Worm (Caenorhabditis elegans) whole organism, L1 larva: ENCODE data around the gene F15A4.5.
A peak's percentile ranks its signal among the peaks of the same experiment; 100 is the strongest.

Experiments used
- C04F5.9 ChIP-seq: sonication (generic microtip); optimal IDR thresholded peaks from 2 replicates; lab custom pipeline; 2016; ENCODE audit warnings: missing genetic modification characterization, missing compliant biosample characterization
- C34B4.2 ChIP-seq: sonication (generic microtip); optimal IDR thresholded peaks from 2 replicates; lab custom pipeline; 2017; ENCODE audit warnings: mild to moderate bottlenecking, missing genetic modification characterization, missing compliant biosample characterization
- Y116A8C.19 ChIP-seq: sonication (generic microtip); optimal IDR thresholded peaks from 2 replicates; lab custom pipeline; 2016; ENCODE audit warnings: missing compliant biosample characterization, missing genetic modification characterization, borderline replicate concordance
- aly-2 ChIP-seq: fragments of 150-350 bp; optimal IDR thresholded peaks from 2 replicates; lab custom pipeline; 2014; ENCODE audit warnings: missing biosample characterization, missing genetic modification characterization
- ceh-63 ChIP-seq: fragments of 200-800 bp; sonication (Bioruptor generic); optimal IDR thresholded peaks from 2 replicates; lab custom pipeline; 2018; ENCODE audit warnings: mild to moderate bottlenecking, missing genetic modification characterization, missing compliant biosample characterization
- ceh-8 ChIP-seq: fragments of 200-800 bp; sonication (Bioruptor generic); optimal IDR thresholded peaks from 2 replicates; lab custom pipeline; 2018; ENCODE audit warnings: mild to moderate bottlenecking, missing genetic modification characterization, moderate library complexity, missing compliant biosample characterization
- ceh-82 ChIP-seq, 3 experiments: fragments of 150-350 bp in 1 of 3; sonication (generic microtip) in 2 of 3; optimal IDR thresholded peaks; 2 replicates each; lab custom pipeline; 2014 to 2017; ENCODE audit warnings: missing biosample characterization in 3 of 3, missing genetic modification characterization in 3 of 3
- ceh-88 ChIP-seq: fragments of 200-800 bp; sonication (Bioruptor generic); IDR thresholded peaks from 2 replicates; pipeline ENCODE4 v1.3.6; 2022; ENCODE audit warnings: missing genetic modification characterization, missing compliant biosample characterization
- ceh-90 ChIP-seq: sonication (generic microtip); optimal IDR thresholded peaks from 2 replicates; lab custom pipeline; 2016; ENCODE audit warnings: missing genetic modification characterization, missing compliant biosample characterization
- efl-1 ChIP-seq, 4 experiments: fragments of 150-350 bp; optimal IDR thresholded peaks in 3 of 4; peaks in 1 of 4; 1 replicate in 1 of 4; 2 replicates in 3 of 4; lab custom pipeline; 2014; ENCODE audit warnings: missing biosample characterization in 2 of 4, missing genetic modification characterization in 2 of 4, missing genetic modification reagents in 2 of 4
- egl-13 ChIP-seq: sonication (generic microtip); optimal IDR thresholded peaks from 2 replicates; lab custom pipeline; 2016; ENCODE audit warnings: missing genotype, missing genetic modification reagents, missing genetic modification characterization, missing compliant biosample characterization
- egl-27 ChIP-seq, 2 experiments: fragments of 150-350 bp in 1 of 2; sonication (generic microtip); optimal IDR thresholded peaks; 3 replicates each; lab custom pipeline; 2017 to 2018; ENCODE audit warnings: missing biosample characterization in 2 of 2, missing genetic modification characterization in 2 of 2, missing genetic modification reagents in 2 of 2
- elt-3 ChIP-seq, 6 experiments: fragments of 150-350 bp in 1 of 6; sonication (generic microtip); optimal IDR thresholded peaks; 2 replicates each; lab custom pipeline; 2017 to 2018; ENCODE audit warnings: missing biosample characterization in 6 of 6, missing genetic modification characterization in 6 of 6, inconsistent platforms in 1 of 6
- ets-5 ChIP-seq: fragments of 200-800 bp; sonication (Bioruptor generic); IDR thresholded peaks from 2 replicates; pipeline ENCODE4 v1.3.6; 2022; ENCODE audit warnings: missing genetic modification characterization, missing compliant biosample characterization
- fkh-10 ChIP-seq: sonication (generic microtip); optimal IDR thresholded peaks from 2 replicates; lab custom pipeline; 2017; ENCODE audit warnings: missing biosample characterization, missing genetic modification reagents, missing genetic modification characterization
- fkh-4 ChIP-seq: sonication (generic microtip); optimal IDR thresholded peaks from 2 replicates; lab custom pipeline; 2016; ENCODE audit warnings: missing compliant biosample characterization, missing genetic modification characterization, borderline replicate concordance
- fkh-8 ChIP-seq: sonication (generic microtip); optimal IDR thresholded peaks from 2 replicates; lab custom pipeline; 2016; ENCODE audit warnings: mild to moderate bottlenecking, missing genetic modification characterization, missing compliant biosample characterization
- hlh-17 ChIP-seq: fragments of 200-800 bp; sonication (Bioruptor generic); optimal IDR thresholded peaks from 2 replicates; lab custom pipeline; 2018; ENCODE audit warnings: missing genetic modification characterization, mild to moderate bottlenecking, missing compliant biosample characterization, moderate library complexity, borderline replicate concordance
- hlh-4 ChIP-seq: sonication (generic microtip); optimal IDR thresholded peaks from 2 replicates; lab custom pipeline; 2016; ENCODE audit warnings: mild to moderate bottlenecking, missing genetic modification characterization, missing compliant biosample characterization
- jun-1 ChIP-seq: fragments of 150-350 bp; optimal IDR thresholded peaks from 2 replicates; lab custom pipeline; 2014; ENCODE audit warnings: missing biosample characterization, missing genetic modification reagents, missing genetic modification characterization
- lin-13 ChIP-seq: fragments of 150-350 bp; optimal IDR thresholded peaks from 2 replicates; lab custom pipeline; 2014; ENCODE audit warnings: missing biosample characterization, missing genetic modification reagents, missing genetic modification characterization
- lin-35 ChIP-seq, 2 experiments: fragments of 150-350 bp; optimal IDR thresholded peaks; 2 replicates each; lab custom pipeline; 2014; ENCODE audit warnings: missing biosample characterization in 2 of 2, missing genetic modification characterization in 2 of 2, missing genetic modification reagents in 2 of 2
- lin-39 ChIP-seq: fragments of 150-350 bp; optimal IDR thresholded peaks from 2 replicates; lab custom pipeline; 2014; ENCODE audit warnings: missing biosample characterization, missing genetic modification reagents, missing genetic modification characterization
- lsy-2 ChIP-seq, 2 experiments: fragments of 150-350 bp; optimal IDR thresholded peaks; 2 replicates each; lab custom pipeline; 2014; ENCODE audit warnings: missing biosample characterization in 2 of 2, missing genetic modification characterization in 2 of 2
- mab-9 ChIP-seq: fragments of 200-800 bp; sonication (Bioruptor generic); IDR thresholded peaks from 2 replicates; pipeline ENCODE4 v1.3.6; 2022; ENCODE audit warnings: missing genetic modification reagents, missing genetic modification characterization, missing compliant biosample characterization
- mef-2 ChIP-seq: fragments of 150-350 bp; optimal IDR thresholded peaks from 2 replicates; lab custom pipeline; 2014; ENCODE audit warnings: missing biosample characterization, missing genetic modification characterization
- nhr-11 ChIP-seq: fragments of 150-350 bp; optimal IDR thresholded peaks from 2 replicates; lab custom pipeline; 2014; ENCODE audit warnings: missing biosample characterization, missing genetic modification characterization
- nhr-12 ChIP-seq: sonication (generic microtip); optimal IDR thresholded peaks from 2 replicates; lab custom pipeline; 2017; ENCODE audit warnings: missing biosample characterization, missing genetic modification characterization
- nhr-28 ChIP-seq: fragments of 150-350 bp; optimal IDR thresholded peaks from 2 replicates; lab custom pipeline; 2014; ENCODE audit warnings: missing biosample characterization, missing genetic modification characterization
- nhr-47 ChIP-seq: sonication (generic microtip); optimal IDR thresholded peaks from 2 replicates; lab custom pipeline; 2016; ENCODE audit warnings: mild to moderate bottlenecking, missing genetic modification characterization, moderate library complexity, missing compliant biosample characterization
- nhr-71 ChIP-seq: sonication (generic microtip); optimal IDR thresholded peaks from 2 replicates; lab custom pipeline; 2016; ENCODE audit warnings: mild to moderate bottlenecking, missing genetic modification characterization, moderate library complexity, missing compliant biosample characterization
- nhr-76 ChIP-seq: sonication (generic microtip); optimal IDR thresholded peaks from 2 replicates; lab custom pipeline; 2017; ENCODE audit warnings: missing biosample characterization, missing genetic modification characterization
- nhr-77 ChIP-seq: fragments of 150-350 bp; optimal IDR thresholded peaks from 2 replicates; lab custom pipeline; 2014; ENCODE audit warnings: missing biosample characterization, missing genetic modification characterization
- pag-3 ChIP-seq: sonication (generic microtip); optimal IDR thresholded peaks from 2 replicates; lab custom pipeline; 2017; ENCODE audit warnings: missing genetic modification characterization, mild to moderate bottlenecking, missing compliant biosample characterization, antibody characterized with exemption, borderline replicate concordance; ENCODE audit not compliant: insufficient read depth
- pqm-1 ChIP-seq: sonication (generic microtip); optimal IDR thresholded peaks from 3 replicates; lab custom pipeline; 2017; ENCODE audit warnings: missing biosample characterization, missing genetic modification characterization
- skn-1 ChIP-seq: fragments of 150-350 bp; optimal IDR thresholded peaks from 2 replicates; lab custom pipeline; 2014; ENCODE audit warnings: missing biosample characterization, missing genetic modification characterization
- snpc-4 ChIP-seq: fragments of 150-350 bp; optimal IDR thresholded peaks from 2 replicates; lab custom pipeline; 2014; ENCODE audit warnings: missing biosample characterization, missing genetic modification characterization
- snu-23 ChIP-seq: sonication (generic microtip); optimal IDR thresholded peaks from 2 replicates; lab custom pipeline; 2016; ENCODE audit warnings: missing genetic modification characterization, missing compliant biosample characterization
- sptf-1 ChIP-seq: fragments of 150-350 bp; optimal IDR thresholded peaks from 2 replicates; lab custom pipeline; 2014; ENCODE audit warnings: missing biosample characterization, missing genetic modification characterization
- unc-62 ChIP-seq: fragments of 150-350 bp; optimal IDR thresholded peaks from 2 replicates; lab custom pipeline; 2014; ENCODE audit warnings: missing biosample characterization, missing genetic modification reagents, missing genetic modification characterization
- unc-86 ChIP-seq: sonication (generic microtip); optimal IDR thresholded peaks from 2 replicates; lab custom pipeline; 2016; ENCODE audit warnings: missing genetic modification characterization, missing compliant biosample characterization
- vab-15 ChIP-seq: sonication (generic microtip); optimal IDR thresholded peaks from 2 replicates; lab custom pipeline; 2017; ENCODE audit warnings: missing genotype, mild to moderate bottlenecking, missing genetic modification characterization, missing compliant biosample characterization
- xbp-1 ChIP-seq: sonication (generic microtip); optimal IDR thresholded peaks from 2 replicates; lab custom pipeline; 2016; ENCODE audit warnings: missing genetic modification characterization, missing compliant biosample characterization
- zip-4 ChIP-seq: fragments of 200-800 bp; sonication (Bioruptor generic); optimal IDR thresholded peaks from 2 replicates; lab custom pipeline; 2018; ENCODE audit warnings: mild to moderate bottlenecking, missing genetic modification characterization, moderate library complexity, missing compliant biosample characterization
- ztf-11 ChIP-seq, 2 experiments: sonication (generic microtip); optimal IDR thresholded peaks; 2 replicates each; lab custom pipeline; 2016 to 2017; ENCODE audit warnings: missing genetic modification characterization in 2 of 2, missing biosample characterization in 1 of 2, missing compliant biosample characterization in 1 of 2

The F15A4.5 gene

ce11 chrII:12494556-12495131, 23.6 kb upstream of the F15A4.5 start, which contains the start of gene col-85 (continued):
- TF ChIP-seq hlh-17 (GFP tag; lab: Kevin White, UChicago) (no peak), ztf-11 (tag; optimal IDR thresholded peaks at IDR 0.05; lab: Kevin White, UChicago) (peak in 1 of 2 experiments; percentile 16), ets-5 (GFP tag; lab: Robert Waterston, UW) (no peak), aly-2 (tag; lab: Kevin White, UChicago) (peak; percentile 49), elt-3 (tag; optimal IDR thresholded peaks at IDR 0.05; lab: Kevin White, UChicago) (peak in 2 of 6 experiments; percentile 10 to 30), vab-15 (peak; percentile 63), nhr-11 (tag; lab: Kevin White, UChicago) (no peak), ceh-90 (no peak), C34B4.2 (no peak), efl-1 (optimal IDR thresholded peaks at IDR 0.05; lab: Kevin White, UChicago) (peak; percentile 65 to 71), efl-1 (GFP tag; optimal IDR thresholded peaks at IDR 0.05 in 1 of 2; lab: Kevin White, UChicago) (peak; percentile 66 to 97), lin-39 (tag; lab: Kevin White, UChicago) (no peak), nhr-47 (tag; lab: Kevin White, UChicago) (peak; percentile 82), hlh-4 (tag; lab: Kevin White, UChicago) (no peak), snu-23 (GFP tag; lab: Kevin White, UChicago) (peak; percentile 84), jun-1 (peak; percentile 37), mab-9 (0 out of 2 replicates have a peak, but pooled peaks have one; percentile 41), lin-13 (GFP tag; lab: Kevin White, UChicago) (peak; percentile 54), unc-86 (tag; lab: Kevin White, UChicago) (peak; percentile 49), xbp-1 (tag; lab: Kevin White, UChicago) (peak; percentile 60), nhr-71 (peak; percentile 78), pag-3 (tag; lab: Kevin White, UChicago) (no peak), mef-2 (tag; lab: Kevin White, UChicago) (peak; percentile 19), ceh-82 (tag; optimal IDR thresholded peaks at IDR 0.05; lab: Kevin White, UChicago) (peak; percentile 27 to 79 (median 55)), ceh-88 (no peak), pqm-1 (peak; percentile 11), nhr-77 (tag; lab: Kevin White, UChicago) (peak; percentile 70), egl-13 (no peak), zip-4 (GFP tag; lab: Kevin White, UChicago) (no peak), C04F5.9 (tag; lab: Kevin White, UChicago) (no peak), unc-62 (GFP tag; lab: Kevin White, UChicago) (no peak), ceh-63 (GFP tag; lab: Kevin White, UChicago) (no peak), fkh-10 (GFP tag; lab: Kevin White, UChicago) (peak; percentile 51), Y116A8C.19 (tag; lab: Kevin White, UChicago) (no peak), nhr-12 (no peak), fkh-4 (tag; lab: Kevin White, UChicago) (no peak)

- TF ChIP-seq ceh-8 (GFP tag; lab: Kevin White, UChicago) (peak; percentile 50), lin-35 (GFP tag; optimal IDR thresholded peaks at IDR 0.05; lab: Kevin White, UChicago) (no peak)
- TF ChIP-seq, all 84 proteins: peak for 1
Measured at ce11 chrII:12494067-12494477, 23.0 kb upstream of the F15A4.5 start.

ce11 chrII:12491936-12492335, 20.9 kb upstream of the F15A4.5 start, which contains the start of gene srz-6:
Gene srz-6, plus strand, starts transcription at chrII:12492236.
- TF ChIP-seq lsy-2 (tag; optimal IDR thresholded peaks at IDR 0.05; lab: Kevin White, UChicago) (no peak), nhr-11 (tag; lab: Kevin White, UChicago) (no peak), snpc-4 (no peak), lin-39 (tag; lab: Kevin White, UChicago) (no peak), zip-4 (GFP tag; lab: Kevin White, UChicago) (no peak), egl-27 (tag; optimal IDR thresholded peaks at IDR 0.05; lab: Kevin White, UChicago) (no peak), sptf-1 (tag; lab: Kevin White, UChicago) (no peak), skn-1 (tag; lab: Kevin White, UChicago) (no peak), fkh-8 (tag; lab: Kevin White, UChicago) (no peak), nhr-76 (tag; lab: Kevin White, UChicago) (no peak), unc-62 (GFP tag; lab: Kevin White, UChicago) (no peak), nhr-77 (tag; lab: Kevin White, UChicago) (no peak), unc-86 (tag; lab: Kevin White, UChicago) (no peak), nhr-28 (tag; lab: Kevin White, UChicago) (no peak)
